Worm (Caenorhabditis elegans): ENCODE data around the gene unc-36.

DNA sequence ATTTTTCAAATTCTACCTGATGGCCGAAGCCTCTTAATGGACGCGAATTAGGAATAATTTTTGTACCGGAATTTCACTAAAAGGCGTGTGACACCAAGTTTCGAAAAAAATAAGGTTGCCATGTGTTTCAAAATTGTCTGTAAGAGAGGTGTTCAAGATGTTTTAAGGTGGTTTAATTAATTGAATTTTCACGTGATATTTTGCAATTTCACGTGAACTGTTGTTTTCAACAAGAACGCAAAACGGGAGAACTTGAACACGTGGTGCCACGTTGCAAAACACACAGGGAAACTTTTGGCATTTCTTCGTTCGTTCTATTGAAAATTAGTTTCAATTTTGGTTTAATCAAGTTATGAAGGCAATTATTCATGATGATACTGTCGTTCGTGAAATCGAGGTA is 19.4 kb downstream of the unc-36 start, which contains the start of gene spc-2:
- TF ChIP-seq pqm-1 (tag; optimal IDR thresholded peaks at IDR 0.05) (no peak), ceh-2 (tag; optimal IDR thresholded peaks at IDR 0.05) (no peak), lin-11 (tag; optimal IDR thresholded peaks at IDR 0.05) (no peak), elt-4 (tag; optimal IDR thresholded peaks at IDR 0.05) (no peak), C38D4.7 (GFP tag; optimal IDR thresholded peaks at IDR 0.05) (no peak), F13H6.1 (tag; optimal IDR thresholded peaks at IDR 0.05) (no peak)

All from whole organism, late embryonic.